Worm (Caenorhabditis elegans) whole organism, L4 larva: Measurements from ENCODE around the gene Y75B7B.1.
A peak's percentile ranks its signal among the peaks of the same experiment; 100 is the strongest.

Experiments used
- F49E8.2 ChIP-seq: sonication (generic microtip); optimal IDR thresholded peaks from 2 replicates; lab custom pipeline; 2016; ENCODE audit warnings: missing compliant biosample characterization, mild to moderate bottlenecking, missing genetic modification characterization, borderline replicate concordance
- R02D3.7 ChIP-seq: fragments of 150-350 bp; sonication (generic microtip); optimal IDR thresholded peaks from 3 replicates; lab custom pipeline; 2014; ENCODE audit warnings: missing biosample characterization, missing genetic modification characterization
- ZK546.5 ChIP-seq, 2 experiments: sonication (generic microtip); optimal IDR thresholded peaks; 2 replicates each; lab custom pipeline; 2017; ENCODE audit warnings: missing biosample characterization in 2 of 2, missing genetic modification characterization in 2 of 2
- aha-1 ChIP-seq: fragments of 150-350 bp; peaks from one replicate; lab custom pipeline; 2014; ENCODE audit warnings: missing biosample characterization, missing genetic modification characterization
- aly-2 ChIP-seq: sonication (generic microtip); optimal IDR thresholded peaks from 2 replicates; lab custom pipeline; 2018; ENCODE audit warnings: missing biosample characterization, missing genetic modification characterization
- ama-1 ChIP-seq: fragments of 150-350 bp; optimal IDR thresholded peaks from 2 replicates; lab custom pipeline; 2014; ENCODE audit warnings: inconsistent platforms, mixed read lengths
- ceh-32 ChIP-seq: sonication (generic microtip); optimal IDR thresholded peaks from 2 replicates; lab custom pipeline; 2016; ENCODE audit warnings: mild to moderate bottlenecking, missing genetic modification characterization, missing compliant biosample characterization; ENCODE audit not compliant: poor library complexity
- cey-2 ChIP-seq: sonication (generic microtip); optimal IDR thresholded peaks from 3 replicates; lab custom pipeline; 2017; ENCODE audit warnings: missing genetic modification characterization, mild to moderate bottlenecking, missing compliant biosample characterization, antibody characterized with exemption, borderline replicate concordance; ENCODE audit not compliant: insufficient read depth
- daf-16 ChIP-seq, 3 experiments: sonication (generic microtip); optimal IDR thresholded peaks; 2 replicates each; lab custom pipeline; 2016 to 2017; ENCODE audit warnings: missing genetic modification characterization in 3 of 3, missing genetic modification reagents in 3 of 3, mild to moderate bottlenecking in 2 of 3, missing compliant biosample characterization in 2 of 3, missing biosample characterization in 1 of 3, moderate library complexity in 1 of 3
- daf-19 ChIP-seq: fragments of 200-800 bp; sonication (Bioruptor generic); conservative IDR thresholded peaks from 2 replicates; pipeline ENCODE4 v1.3.6; 2022; ENCODE audit warnings: missing genetic modification characterization, missing compliant biosample characterization
- duxl-1 ChIP-seq: sonication (generic microtip); optimal IDR thresholded peaks from 2 replicates; lab custom pipeline; 2016; ENCODE audit warnings: mild to moderate bottlenecking, missing genetic modification characterization, moderate library complexity, missing compliant biosample characterization; ENCODE audit not compliant: poor library complexity
- dve-1 ChIP-seq: sonication (generic microtip); optimal IDR thresholded peaks from 2 replicates; lab custom pipeline; 2017; ENCODE audit warnings: antibody characterized with exemption, mild to moderate bottlenecking, missing genetic modification characterization, missing compliant biosample characterization; ENCODE audit not compliant: insufficient read depth
- egl-43 ChIP-seq: fragments of 200-800 bp; sonication (Bioruptor generic); IDR thresholded peaks from 2 replicates; pipeline ENCODE4 v1.3.6; 2022; ENCODE audit warnings: missing genetic modification reagents, missing genetic modification characterization, missing compliant biosample characterization
- fkh-10 ChIP-seq: fragments of 150-350 bp; optimal IDR thresholded peaks from 2 replicates; lab custom pipeline; 2014; ENCODE audit warnings: missing biosample characterization, missing genetic modification reagents, missing genetic modification characterization
- lim-7 ChIP-seq: fragments of 200-800 bp; sonication (Bioruptor generic); IDR thresholded peaks from 2 replicates; pipeline ENCODE4 v1.3.6; 2022; ENCODE audit warnings: missing genetic modification characterization, missing compliant biosample characterization
- lin-1 ChIP-seq: fragments of 200-800 bp; sonication (Bioruptor generic); IDR thresholded peaks from 2 replicates; pipeline ENCODE4 v1.3.6; 2022; ENCODE audit warnings: missing genetic modification reagents, missing genetic modification characterization, missing compliant biosample characterization
- mdl-1 ChIP-seq, 2 experiments: fragments of 150-350 bp in 1 of 2; sonication (generic microtip) in 1 of 2; optimal IDR thresholded peaks; 2 replicates each; lab custom pipeline; 2014 to 2017; ENCODE audit warnings: missing biosample characterization in 2 of 2, missing genetic modification characterization in 2 of 2
- mxl-2 ChIP-seq: fragments of 200-800 bp; sonication (Bioruptor generic); conservative IDR thresholded peaks from 2 replicates; pipeline ENCODE4 v1.3.6; 2022; ENCODE audit warnings: missing genetic modification reagents, missing genetic modification characterization, missing compliant biosample characterization
- nhr-11 ChIP-seq: fragments of 150-350 bp; optimal IDR thresholded peaks from 2 replicates; lab custom pipeline; 2014; ENCODE audit warnings: missing biosample characterization, missing genetic modification characterization
- nhr-25 ChIP-seq: sonication (generic microtip); optimal IDR thresholded peaks from 2 replicates; lab custom pipeline; 2017; ENCODE audit warnings: missing genetic modification characterization, mild to moderate bottlenecking, missing compliant biosample characterization, antibody characterized with exemption, moderate library complexity, borderline replicate concordance; ENCODE audit not compliant: insufficient read depth
- nhr-41 ChIP-seq: fragments of 200-800 bp; sonication (Bioruptor generic); IDR thresholded peaks from 2 replicates; pipeline ENCODE4 v1.3.6; 2022; ENCODE audit warnings: missing genetic modification reagents, missing genetic modification characterization, missing compliant biosample characterization
- pqm-1 ChIP-seq: sonication (generic microtip); optimal IDR thresholded peaks from 2 replicates; lab custom pipeline; 2017; ENCODE audit warnings: missing biosample characterization, missing genetic modification characterization
- set-16 ChIP-seq: fragments of 200-800 bp; sonication (Bioruptor generic); IDR thresholded peaks from 2 replicates; pipeline ENCODE4 v1.3.6; 2022; ENCODE audit warnings: missing genetic modification reagents, missing genetic modification characterization, missing compliant biosample characterization
- skn-1 ChIP-seq: fragments of 150-350 bp; optimal IDR thresholded peaks from 2 replicates; lab custom pipeline; 2014; ENCODE audit warnings: missing biosample characterization, missing genetic modification characterization
- spr-3 ChIP-seq: fragments of 200-800 bp; sonication (Bioruptor generic); optimal IDR thresholded peaks from 2 replicates; lab custom pipeline; 2018; ENCODE audit warnings: mild to moderate bottlenecking, missing genetic modification characterization, missing compliant biosample characterization
- unc-130 ChIP-seq: sonication (generic microtip); optimal IDR thresholded peaks from 2 replicates; lab custom pipeline; 2016; ENCODE audit warnings: missing genetic modification reagents, missing genetic modification characterization, missing compliant biosample characterization
- unc-62 ChIP-seq, 3 experiments: fragments of 150-350 bp in 1 of 3; sonication (generic microtip); optimal IDR thresholded peaks in 2 of 3; peaks in 1 of 3; 1 replicate in 1 of 3; 2 replicates in 2 of 3; lab custom pipeline; 2014 to 2017; ENCODE audit warnings: missing biosample characterization in 3 of 3, missing genetic modification characterization in 3 of 3, missing genetic modification reagents in 3 of 3, missing genotype in 1 of 3

Y75B7B.1 gene

ce11 chrV:1236333-1237068 is 34.2 kb upstream of the Y75B7B.1 start:
- peak in 1 of 2 experiments; percentile 61 for TF ChIP-seq unc-62 (GFP tag; optimal IDR thresholded peaks at IDR 0.05 in 1 of 2; lab: Kevin White, UChicago)
- TF ChIP-seq unc-62 (tag; optimal IDR thresholded peaks at IDR 0.05; lab: Kevin White, UChicago): no peak
- TF ChIP-seq fkh-10 (GFP tag; lab: Kevin White, UChicago): no peak

- TF ChIP-seq R02D3.7 (tag; lab: Kevin White, UChicago) (no peak), aha-1 (tag; lab: Kevin White, UChicago) (peak; percentile 66)
Observed at ce11 chrV:1242432-1242831, 28.3 kb upstream of the Y75B7B.1 start.

ce11 chrV:1243011-1243410 is 27.7 kb upstream of the Y75B7B.1 start:
- TF ChIP-seq aly-2 (tag; lab: Kevin White, UChicago) (no peak), daf-16 (GFP tag; optimal IDR thresholded peaks at IDR 0.05; lab: Kevin White, UChicago) (peak in 1 of 2 experiments; percentile 24), daf-16 (tag; optimal IDR thresholded peaks at IDR 0.05; lab: Kevin White, UChicago) (no peak), ZK546.5 (tag; optimal IDR thresholded peaks at IDR 0.05; lab: Kevin White, UChicago) (no peak), nhr-11 (tag; lab: Kevin White, UChicago) (peak; percentile 13)

ce11 chrV:1244021-1244708 is 26.5 kb upstream of the Y75B7B.1 start:
- TF ChIP-seq nhr-25 (tag; lab: Kevin White, UChicago) (no peak), unc-62 (GFP tag; optimal IDR thresholded peaks at IDR 0.05 in 1 of 2; lab: Kevin White, UChicago) (peak in 1 of 2 experiments; percentile 53), unc-62 (tag; optimal IDR thresholded peaks at IDR 0.05; lab: Kevin White, UChicago) (no peak)

ce11 chrV:1252794-1253193 is 17.9 kb upstream of the Y75B7B.1 start:
- TF ChIP-seq aha-1 (tag; lab: Kevin White, UChicago): peak; percentile 1
- TF ChIP-seq unc-130 (GFP tag; lab: Kevin White, UChicago): no peak
- TF ChIP-seq ama-1 (lab: Kevin White, UChicago): no peak

- TF ChIP-seq mdl-1 (tag; optimal IDR thresholded peaks at IDR 0.05; lab: Kevin White, UChicago): no peak
- TF ChIP-seq ama-1 (lab: Kevin White, UChicago): no peak
- TF ChIP-seq ceh-32 (tag; lab: Kevin White, UChicago): no peak
- TF ChIP-seq pqm-1 (tag; lab: Kevin White, UChicago): no peak
- TF ChIP-seq lin-1 (GFP tag; lab: Robert Waterston, UW): no peak
- no peak for TF ChIP-seq nhr-41 (GFP tag; lab: Robert Waterston, UW)
- no peak for TF ChIP-seq dve-1 (tag; lab: Kevin White, UChicago)
- TF ChIP-seq skn-1 (tag; lab: Kevin White, UChicago): no peak
- no peak for TF ChIP-seq cey-2 (tag; lab: Kevin White, UChicago)
- no peak for TF ChIP-seq aly-2 (tag; lab: Kevin White, UChicago)
Observed at ce11 chrV:1260042-1260441, 10.7 kb upstream of the Y75B7B.1 start, which contains the start of gene C39F7.1. Gene C39F7.1 (plus strand): TSS chrV:1260342.

- peak; percentile 27 for TF ChIP-seq F49E8.2
- peak; percentile 29; the same call in 1 of the 2 replicates for TF ChIP-seq set-16 (GFP tag; lab: Robert Waterston, UW)
- TF ChIP-seq daf-16 (GFP tag; optimal IDR thresholded peaks at IDR 0.05; lab: Kevin White, UChicago): no peak
- peak; percentile 19 for TF ChIP-seq daf-16 (tag; optimal IDR thresholded peaks at IDR 0.05; lab: Kevin White, UChicago)
- TF ChIP-seq aha-1 (tag; lab: Kevin White, UChicago): peak; percentile 99
- peak; percentile 34; the same call in 1 of the 2 replicates for TF ChIP-seq egl-43 (GFP tag; lab: Robert Waterston, UW)
- peak; percentile 15 for TF ChIP-seq duxl-1 (tag; lab: Kevin White, UChicago)
- TF ChIP-seq spr-3 (GFP tag; lab: Kevin White, UChicago): peak; percentile 0
- no peak for TF ChIP-seq daf-19 (GFP tag; lab: Robert Waterston, UW)
- no peak for TF ChIP-seq mxl-2
- TF ChIP-seq aly-2 (tag; lab: Kevin White, UChicago): no peak
- no peak for TF ChIP-seq lim-7
- TF ChIP-seq ama-1 (lab: Kevin White, UChicago): peak; percentile 61
Observed at ce11 chrV:1262036-1262435, 8.7 kb upstream of the Y75B7B.1 start.
